Worm (Caenorhabditis elegans): ENCODE data around the gene srv-6.

srv-6 gene

ce11 chrX:4246867-4247591 lies 9.8 kb upstream of the srv-6 start, which contains the start of gene F48D6.4:
Gene F48D6.4 (minus strand): TSS chrX:4247212.
- no peak for TF ChIP-seq lsy-27 (tag; optimal IDR thresholded peaks at IDR 0.05; ENCODE audit: borderline replicate concordance, insufficient read depth)
- no peak for TF ChIP-seq F33H1.4 (GFP tag; IDR thresholded peaks at IDR 0.05)
- TF ChIP-seq tlf-1 (GFP tag; optimal IDR thresholded peaks at IDR 0.05) = peak; percentile 17
- 0 out of 2 replicates have a peak, but pooled peaks have one; percentile 2 for TF ChIP-seq B0336.3 (GFP tag; IDR thresholded peaks at IDR 0.05)
- TF ChIP-seq nhr-80 (tag; optimal IDR thresholded peaks at IDR 0.05) = peak; percentile 66

- TF ChIP-seq chd-7 (tag; optimal IDR thresholded peaks at IDR 0.05) (no peak), let-607 (tag; optimal IDR thresholded peaks at IDR 0.05) (no peak), rcor-1 (GFP tag; IDR thresholded peaks at IDR 0.05) (no peak), lsy-27 (tag; optimal IDR thresholded peaks at IDR 0.05; ENCODE audit: borderline replicate concordance, insufficient read depth) (no peak), lag-1 (GFP tag; IDR thresholded peaks at IDR 0.05) (no peak), F22D6.2 (tag; optimal IDR thresholded peaks at IDR 0.05) (no peak), F39B2.1 (GFP tag; IDR thresholded peaks at IDR 0.05) (no peak), nhr-80 (tag; optimal IDR thresholded peaks at IDR 0.05) (peak; percentile 10), attf-5 (GFP tag; optimal IDR thresholded peaks at IDR 0.05) (no peak)
These were observed 8.4 kb upstream of the srv-6 start for ce11 chrX:4248417-4248816.

- TF ChIP-seq F22D6.2 (tag; optimal IDR thresholded peaks at IDR 0.05) = no peak
- no peak for TF ChIP-seq C06A6.2 (GFP tag; conservative IDR thresholded peaks at IDR 0.05)
- TF ChIP-seq ztf-18 (tag; optimal IDR thresholded peaks at IDR 0.05) = no peak
- TF ChIP-seq mxl-1 (tag; optimal IDR thresholded peaks at IDR 0.05) = no peak
- no peak for TF ChIP-seq bed-1 (GFP tag; IDR thresholded peaks at IDR 0.05)
- no peak for TF ChIP-seq somi-1 (GFP tag; optimal IDR thresholded peaks at IDR 0.05)
These were observed 7.9 kb upstream of the srv-6 start, which contains the start of gene hlh-13 for ce11 chrX:4248949-4249348. Gene hlh-13 (plus strand): TSS chrX:4249249.

- TF ChIP-seq F57C9.4 (tag; optimal IDR thresholded peaks at IDR 0.05) = no peak
- TF ChIP-seq hrde-1 (tag; optimal IDR thresholded peaks at IDR 0.05; ENCODE audit: borderline replicate concordance) = no peak
- TF ChIP-seq snpc-1.1 (tag; optimal IDR thresholded peaks at IDR 0.05; ENCODE audit: insufficient read depth) = no peak
- no peak for TF ChIP-seq chd-7 (tag; optimal IDR thresholded peaks at IDR 0.05)
- no peak for TF ChIP-seq Y79H2A.3 (GFP tag; conservative IDR thresholded peaks at IDR 0.05)
- TF ChIP-seq nhr-179 (tag; optimal IDR thresholded peaks at IDR 0.05) = no peak
- TF ChIP-seq nfya-2 (GFP tag; IDR thresholded peaks at IDR 0.05) = no peak
- TF ChIP-seq egrh-3 (GFP tag; IDR thresholded peaks at IDR 0.05) = no peak
- no peak for TF ChIP-seq aptf-3 (GFP tag; IDR thresholded peaks at IDR 0.05)
- no peak for TF ChIP-seq athp-1 (tag; optimal IDR thresholded peaks at IDR 0.05)
- no peak for TF ChIP-seq let-607 (tag; optimal IDR thresholded peaks at IDR 0.05)
- TF ChIP-seq akir-1 (GFP tag; optimal IDR thresholded peaks at IDR 0.05) = no peak
- TF ChIP-seq efl-1 (GFP tag; optimal IDR thresholded peaks at IDR 0.05) = no peak
- no peak for TF ChIP-seq die-1 (tag; optimal IDR thresholded peaks at IDR 0.05)
These were observed 4.8 kb upstream of the srv-6 start, which contains the start of gene srv-5 for ce11 chrX:4252047-4252446. Gene srv-5 (plus strand): TSS chrX:4252347.

- TF ChIP-seq dox-1 (GFP tag; IDR thresholded peaks at IDR 0.05) (0 out of 2 replicates have a peak, but pooled peaks have one; percentile 8), hmg-1.2 (GFP tag; IDR thresholded peaks at IDR 0.05) (peak; percentile 33; the same call in 1 of the 2 replicates), nhr-80 (tag; optimal IDR thresholded peaks at IDR 0.05) (peak; percentile 44), D2030.7 (GFP tag; IDR thresholded peaks at IDR 0.05) (no peak), ceh-27 (GFP tag; optimal IDR thresholded peaks at IDR 0.05) (peak; percentile 3)
These were observed 2.1 kb upstream of the srv-6 start, which contains the start of gene taf-11.1 for ce11 chrX:4254782-4255181. Gene taf-11.1 (plus strand): TSS chrX:4255170.
